Worm (Caenorhabditis elegans) whole organism, L1 larva: ENCODE measurements around the gene C55A1.4.

Experiments used
- ama-1 ChIP-seq: fragments of 150-350 bp; optimal IDR thresholded peaks from 2 replicates; lab custom pipeline; 2014
- ceh-8 ChIP-seq: fragments of 200-800 bp; sonication (Bioruptor generic); optimal IDR thresholded peaks from 2 replicates; lab custom pipeline; 2018; ENCODE audit warnings: mild to moderate bottlenecking, missing genetic modification characterization, moderate library complexity, missing compliant biosample characterization
- ceh-82 ChIP-seq, 3 experiments: fragments of 150-350 bp in 1 of 3; sonication (generic microtip) in 2 of 3; optimal IDR thresholded peaks; 2 replicates each; lab custom pipeline; 2014 to 2017; ENCODE audit warnings: missing biosample characterization in 3 of 3, missing genetic modification characterization in 3 of 3
- lin-13 ChIP-seq: fragments of 150-350 bp; optimal IDR thresholded peaks from 2 replicates; lab custom pipeline; 2014; ENCODE audit warnings: missing biosample characterization, missing genetic modification reagents, missing genetic modification characterization
- lsy-2 ChIP-seq, 2 experiments: fragments of 150-350 bp; optimal IDR thresholded peaks; 2 replicates each; lab custom pipeline; 2014; ENCODE audit warnings: missing biosample characterization in 2 of 2, missing genetic modification characterization in 2 of 2
- nhr-237 ChIP-seq: fragments of 150-350 bp; optimal IDR thresholded peaks from 2 replicates; lab custom pipeline; 2014; ENCODE audit warnings: missing biosample characterization, missing genetic modification characterization
- snu-23 ChIP-seq: sonication (generic microtip); optimal IDR thresholded peaks from 2 replicates; lab custom pipeline; 2016; ENCODE audit warnings: missing genetic modification characterization, missing compliant biosample characterization
- unc-86 ChIP-seq: sonication (generic microtip); optimal IDR thresholded peaks from 2 replicates; lab custom pipeline; 2016; ENCODE audit warnings: missing genetic modification characterization, missing compliant biosample characterization
- xbp-1 ChIP-seq: sonication (generic microtip); optimal IDR thresholded peaks from 2 replicates; lab custom pipeline; 2016; ENCODE audit warnings: missing genetic modification characterization, missing compliant biosample characterization
- zag-1 ChIP-seq: fragments of 150-350 bp; optimal IDR thresholded peaks from 2 replicates; lab custom pipeline; 2014; ENCODE audit warnings: missing biosample characterization, missing genetic modification characterization

DNA sequence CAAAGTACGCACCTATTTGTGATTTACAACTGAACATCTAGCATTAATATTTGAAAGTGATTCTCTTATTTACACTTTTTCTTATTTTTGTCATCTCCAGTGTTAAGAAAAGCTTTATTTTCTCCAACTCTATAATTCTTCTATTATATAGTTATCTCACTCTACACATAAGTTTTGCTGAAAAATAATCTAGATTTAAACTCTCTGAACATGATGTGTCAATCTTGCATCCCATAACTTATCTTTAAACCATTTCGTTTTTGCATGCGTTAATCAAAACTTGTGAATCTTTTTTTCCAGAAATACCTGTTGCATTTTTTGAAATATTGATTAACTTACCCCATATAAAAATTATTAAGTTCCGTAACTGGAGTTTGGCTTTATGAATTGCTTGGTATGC is 46.9 kb upstream of the C55A1.4 start, which contains the start of gene nhr-268:
- TF ChIP-seq ceh-8 (GFP tag; lab: Kevin White, UChicago) (no peak), unc-86 (tag; lab: Kevin White, UChicago) (no peak), nhr-237 (no peak), lsy-2 (tag; optimal IDR thresholded peaks at IDR 0.05; lab: Kevin White, UChicago) (no peak), ceh-82 (tag; optimal IDR thresholded peaks at IDR 0.05; lab: Kevin White, UChicago) (no peak), ama-1 (no peak), snu-23 (no peak), zag-1 (tag; lab: Kevin White, UChicago) (no peak), xbp-1 (no peak), lin-13 (GFP tag; lab: Kevin White, UChicago) (no peak)
